Worm (Caenorhabditis elegans) whole organism, L1 larva: ENCODE measurements around the gene K12H6.4.

Experiments
- C04F5.9 ChIP-seq: sonication (generic microtip); optimal IDR thresholded peaks from 2 replicates; lab custom pipeline; 2016; ENCODE audit warnings: missing genetic modification characterization, missing compliant biosample characterization
- C16A3.4 ChIP-seq: fragments of 150-350 bp; optimal IDR thresholded peaks from 2 replicates; lab custom pipeline; 2014; ENCODE audit warnings: missing biosample characterization, missing genetic modification characterization
- C34B4.2 ChIP-seq: sonication (generic microtip); optimal IDR thresholded peaks from 2 replicates; lab custom pipeline; 2017; ENCODE audit warnings: mild to moderate bottlenecking, missing genetic modification characterization, missing compliant biosample characterization
- Y116A8C.19 ChIP-seq: sonication (generic microtip); optimal IDR thresholded peaks from 2 replicates; lab custom pipeline; 2016; ENCODE audit warnings: missing compliant biosample characterization, missing genetic modification characterization, borderline replicate concordance
- alr-1 ChIP-seq: fragments of 200-800 bp; sonication (Bioruptor generic); optimal IDR thresholded peaks from 2 replicates; lab custom pipeline; 2018; ENCODE audit warnings: borderline replicate concordance, mild to moderate bottlenecking, missing genetic modification characterization, missing compliant biosample characterization
- ama-1 ChIP-seq: fragments of 150-350 bp; optimal IDR thresholded peaks from 2 replicates; lab custom pipeline; 2014
- blmp-1 ChIP-seq: fragments of 150-350 bp; optimal IDR thresholded peaks from 2 replicates; lab custom pipeline; 2014; ENCODE audit warnings: missing biosample characterization, missing genetic modification characterization
- ceh-8 ChIP-seq: fragments of 200-800 bp; sonication (Bioruptor generic); optimal IDR thresholded peaks from 2 replicates; lab custom pipeline; 2018; ENCODE audit warnings: mild to moderate bottlenecking, missing genetic modification characterization, moderate library complexity, missing compliant biosample characterization
- ceh-82 ChIP-seq, 3 experiments: fragments of 150-350 bp in 1 of 3; sonication (generic microtip) in 2 of 3; optimal IDR thresholded peaks; 2 replicates each; lab custom pipeline; 2014 to 2017; ENCODE audit warnings: missing biosample characterization in 3 of 3, missing genetic modification characterization in 3 of 3
- ceh-90 ChIP-seq: sonication (generic microtip); optimal IDR thresholded peaks from 2 replicates; lab custom pipeline; 2016; ENCODE audit warnings: missing genetic modification characterization, missing compliant biosample characterization
- ces-1 ChIP-seq: fragments of 150-350 bp; optimal IDR thresholded peaks from 2 replicates; lab custom pipeline; 2014; ENCODE audit warnings: missing biosample characterization, missing genetic modification reagents, missing genetic modification characterization
- efl-3 ChIP-seq: fragments of 200-800 bp; sonication (Bioruptor generic); optimal IDR thresholded peaks from 2 replicates; lab custom pipeline; 2018; ENCODE audit warnings: mild to moderate bottlenecking, missing genetic modification characterization, missing compliant biosample characterization
- egl-27 ChIP-seq, 2 experiments: fragments of 150-350 bp in 1 of 2; sonication (generic microtip); optimal IDR thresholded peaks; 3 replicates each; lab custom pipeline; 2017 to 2018; ENCODE audit warnings: missing biosample characterization in 2 of 2, missing genetic modification characterization in 2 of 2, missing genetic modification reagents in 2 of 2
- elt-3 ChIP-seq, 6 experiments: fragments of 150-350 bp in 1 of 6; sonication (generic microtip); optimal IDR thresholded peaks; 2 replicates each; lab custom pipeline; 2017 to 2018; ENCODE audit warnings: missing biosample characterization in 6 of 6, missing genetic modification characterization in 6 of 6, inconsistent platforms in 1 of 6
- ets-5 ChIP-seq: fragments of 200-800 bp; sonication (Bioruptor generic); IDR thresholded peaks from 2 replicates; pipeline ENCODE4 v1.3.6; 2022; ENCODE audit warnings: missing genetic modification characterization, missing compliant biosample characterization
- fkh-4 ChIP-seq: sonication (generic microtip); optimal IDR thresholded peaks from 2 replicates; lab custom pipeline; 2016; ENCODE audit warnings: missing compliant biosample characterization, missing genetic modification characterization, borderline replicate concordance
- fkh-8 ChIP-seq: sonication (generic microtip); optimal IDR thresholded peaks from 2 replicates; lab custom pipeline; 2016; ENCODE audit warnings: mild to moderate bottlenecking, missing genetic modification characterization, missing compliant biosample characterization
- grh-1 ChIP-seq: fragments of 200-800 bp; sonication (Bioruptor generic); IDR thresholded peaks from 2 replicates; pipeline ENCODE4 v1.3.6; 2022; ENCODE audit warnings: missing genetic modification reagents, missing genetic modification characterization, missing compliant biosample characterization
- hlh-4 ChIP-seq: sonication (generic microtip); optimal IDR thresholded peaks from 2 replicates; lab custom pipeline; 2016; ENCODE audit warnings: mild to moderate bottlenecking, missing genetic modification characterization, missing compliant biosample characterization
- irx-1 ChIP-seq: sonication (generic microtip); optimal IDR thresholded peaks from 2 replicates; lab custom pipeline; 2016; ENCODE audit warnings: missing genetic modification characterization, missing compliant biosample characterization
- isw-1 ChIP-seq: fragments of 200-800 bp; sonication (Bioruptor generic); IDR thresholded peaks from 2 replicates; pipeline ENCODE4 v1.3.6; 2022; ENCODE audit warnings: missing genetic modification characterization, missing compliant biosample characterization
- jun-1 ChIP-seq: fragments of 150-350 bp; optimal IDR thresholded peaks from 2 replicates; lab custom pipeline; 2014; ENCODE audit warnings: missing biosample characterization, missing genetic modification reagents, missing genetic modification characterization
- lin-15B ChIP-seq: fragments of 150-350 bp; sonication (generic microtip); optimal IDR thresholded peaks from 3 replicates; lab custom pipeline; 2014; ENCODE audit warnings: missing biosample characterization, missing genetic modification characterization
- lir-3 ChIP-seq: sonication (generic microtip); optimal IDR thresholded peaks from 2 replicates; lab custom pipeline; 2016; ENCODE audit warnings: mild to moderate bottlenecking, missing genetic modification characterization, moderate library complexity, missing compliant biosample characterization; ENCODE audit not compliant: poor library complexity
- mdl-1 ChIP-seq, 2 experiments: fragments of 150-350 bp; optimal IDR thresholded peaks; 2 replicates each; lab custom pipeline; 2014 to 2017; ENCODE audit warnings: missing biosample characterization in 2 of 2, missing genetic modification characterization in 2 of 2, inconsistent platforms in 1 of 2
- mef-2 ChIP-seq: fragments of 150-350 bp; optimal IDR thresholded peaks from 2 replicates; lab custom pipeline; 2014; ENCODE audit warnings: missing biosample characterization, missing genetic modification characterization
- mep-1 ChIP-seq: fragments of 150-350 bp; optimal IDR thresholded peaks from 2 replicates; lab custom pipeline; 2014; ENCODE audit warnings: missing biosample characterization, missing genetic modification characterization
- nhr-12 ChIP-seq: sonication (generic microtip); optimal IDR thresholded peaks from 2 replicates; lab custom pipeline; 2017; ENCODE audit warnings: missing biosample characterization, missing genetic modification characterization
- nhr-19 ChIP-seq: fragments of 200-800 bp; sonication (Bioruptor generic); conservative IDR thresholded peaks from 2 replicates; pipeline ENCODE4 v1.3.6; 2022; ENCODE audit warnings: missing genetic modification characterization, missing compliant biosample characterization
- nhr-20 ChIP-seq: sonication (generic microtip); optimal IDR thresholded peaks from 2 replicates; lab custom pipeline; 2016; ENCODE audit warnings: mild to moderate bottlenecking, missing genetic modification characterization, missing compliant biosample characterization
- nhr-237 ChIP-seq: fragments of 150-350 bp; optimal IDR thresholded peaks from 2 replicates; lab custom pipeline; 2014; ENCODE audit warnings: missing biosample characterization, missing genetic modification characterization
- nhr-28 ChIP-seq: fragments of 150-350 bp; optimal IDR thresholded peaks from 2 replicates; lab custom pipeline; 2014; ENCODE audit warnings: missing biosample characterization, missing genetic modification characterization
- nhr-47 ChIP-seq: sonication (generic microtip); optimal IDR thresholded peaks from 2 replicates; lab custom pipeline; 2016; ENCODE audit warnings: mild to moderate bottlenecking, missing genetic modification characterization, moderate library complexity, missing compliant biosample characterization
- nhr-71 ChIP-seq: sonication (generic microtip); optimal IDR thresholded peaks from 2 replicates; lab custom pipeline; 2016; ENCODE audit warnings: mild to moderate bottlenecking, missing genetic modification characterization, moderate library complexity, missing compliant biosample characterization
- nhr-76 ChIP-seq: sonication (generic microtip); optimal IDR thresholded peaks from 2 replicates; lab custom pipeline; 2017; ENCODE audit warnings: missing biosample characterization, missing genetic modification characterization
- nhr-85 ChIP-seq: sonication (generic microtip); peaks from one replicate; lab custom pipeline; 2016; ENCODE audit warnings: missing genetic modification characterization, inconsistent platforms, missing compliant biosample characterization
- nhr-90 ChIP-seq: sonication (generic microtip); optimal IDR thresholded peaks from 2 replicates; lab custom pipeline; 2016; ENCODE audit warnings: mild to moderate bottlenecking, missing genetic modification characterization, missing compliant biosample characterization; ENCODE audit not compliant: poor library complexity
- pag-3 ChIP-seq: sonication (generic microtip); optimal IDR thresholded peaks from 2 replicates; lab custom pipeline; 2017; ENCODE audit warnings: missing genetic modification characterization, mild to moderate bottlenecking, missing compliant biosample characterization, antibody characterized with exemption, borderline replicate concordance; ENCODE audit not compliant: insufficient read depth
- pax-3 ChIP-seq: fragments of 200-800 bp; sonication (Bioruptor generic); optimal IDR thresholded peaks from 2 replicates; lab custom pipeline; 2018; ENCODE audit warnings: mild to moderate bottlenecking, missing genetic modification characterization, moderate library complexity, missing compliant biosample characterization
- pqm-1 ChIP-seq: sonication (generic microtip); optimal IDR thresholded peaks from 3 replicates; lab custom pipeline; 2017; ENCODE audit warnings: missing biosample characterization, missing genetic modification characterization
- rnt-1 ChIP-seq: sonication (generic microtip); optimal IDR thresholded peaks from 2 replicates; lab custom pipeline; 2016; ENCODE audit warnings: mild to moderate bottlenecking, missing genetic modification characterization, moderate library complexity, missing compliant biosample characterization
- sptf-1 ChIP-seq: fragments of 150-350 bp; optimal IDR thresholded peaks from 2 replicates; lab custom pipeline; 2014; ENCODE audit warnings: missing biosample characterization, missing genetic modification characterization
- sup-37 ChIP-seq: fragments of 200-800 bp; sonication (Bioruptor generic); optimal IDR thresholded peaks from 2 replicates; lab custom pipeline; 2018; ENCODE audit warnings: mild to moderate bottlenecking, missing genetic modification characterization, missing compliant biosample characterization
- swsn-7 ChIP-seq: sonication (generic microtip); optimal IDR thresholded peaks from 2 replicates; lab custom pipeline; 2016; ENCODE audit warnings: missing genetic modification characterization, missing compliant biosample characterization
- tbx-2 ChIP-seq: sonication (generic microtip); optimal IDR thresholded peaks from 2 replicates; lab custom pipeline; 2016; ENCODE audit warnings: missing genetic modification characterization, missing compliant biosample characterization
- unc-130 ChIP-seq: fragments of 150-350 bp; optimal IDR thresholded peaks from 2 replicates; lab custom pipeline; 2017; ENCODE audit warnings: missing biosample characterization, missing genetic modification characterization, inconsistent platforms
- unc-86 ChIP-seq: sonication (generic microtip); optimal IDR thresholded peaks from 2 replicates; lab custom pipeline; 2016; ENCODE audit warnings: missing genetic modification characterization, missing compliant biosample characterization
- vab-15 ChIP-seq: sonication (generic microtip); optimal IDR thresholded peaks from 2 replicates; lab custom pipeline; 2017; ENCODE audit warnings: missing genotype, mild to moderate bottlenecking, missing genetic modification characterization, missing compliant biosample characterization
- xbp-1 ChIP-seq: sonication (generic microtip); optimal IDR thresholded peaks from 2 replicates; lab custom pipeline; 2016; ENCODE audit warnings: missing genetic modification characterization, missing compliant biosample characterization
- zag-1 ChIP-seq: fragments of 150-350 bp; optimal IDR thresholded peaks from 2 replicates; lab custom pipeline; 2014; ENCODE audit warnings: missing biosample characterization, missing genetic modification characterization
- ztf-11 ChIP-seq, 2 experiments: sonication (generic microtip); optimal IDR thresholded peaks; 2 replicates each; lab custom pipeline; 2016 to 2017; ENCODE audit warnings: missing genetic modification characterization in 2 of 2, missing biosample characterization in 1 of 2, missing compliant biosample characterization in 1 of 2

Gene K12H6.4

ce11 chrII:2832539-2832938 is 8.5 kb upstream of the K12H6.4 start:
- TF ChIP-seq mef-2 (tag; lab: Kevin White, UChicago) = no peak
- TF ChIP-seq ets-5 (GFP tag; lab: Robert Waterston, UW) = no peak
- TF ChIP-seq rnt-1 (tag; lab: Kevin White, UChicago) = peak; percentile 13
- no peak for TF ChIP-seq ceh-8 (GFP tag; lab: Kevin White, UChicago)
- TF ChIP-seq vab-15 = no peak
- peak; percentile 27 for TF ChIP-seq nhr-85 (tag; lab: Kevin White, UChicago)

- TF ChIP-seq sup-37 (GFP tag; lab: Kevin White, UChicago) (no peak), egl-27 (tag; optimal IDR thresholded peaks at IDR 0.05; lab: Kevin White, UChicago) (no peak), fkh-4 (tag; lab: Kevin White, UChicago) (no peak), nhr-237 (no peak), unc-130 (tag; lab: Kevin White, UChicago) (no peak), nhr-12 (no peak), mef-2 (tag; lab: Kevin White, UChicago) (peak; percentile 43), isw-1 (GFP tag; lab: Robert Waterston, UW) (no peak), nhr-19 (no peak), xbp-1 (tag; lab: Kevin White, UChicago) (peak; percentile 7), grh-1 (no peak), hlh-4 (tag; lab: Kevin White, UChicago) (no peak), blmp-1 (tag; lab: Kevin White, UChicago) (peak; percentile 52), alr-1 (tag; lab: Kevin White, UChicago) (no peak), zag-1 (tag; lab: Kevin White, UChicago) (no peak), nhr-47 (no peak), ama-1 (lab: Kevin White, UChicago) (no peak), ets-5 (GFP tag; lab: Robert Waterston, UW) (no peak), swsn-7 (tag; lab: Kevin White, UChicago) (peak; percentile 10), efl-3 (GFP tag; lab: Kevin White, UChicago) (no peak), Y116A8C.19 (tag; lab: Kevin White, UChicago) (no peak), C34B4.2 (tag; lab: Kevin White, UChicago) (no peak), nhr-28 (no peak), nhr-76 (tag; lab: Kevin White, UChicago) (no peak), lir-3 (tag; lab: Kevin White, UChicago) (no peak), sptf-1 (tag; lab: Kevin White, UChicago) (no peak), nhr-85 (tag; lab: Kevin White, UChicago) (peak; percentile 61), pqm-1 (no peak), rnt-1 (tag; lab: Kevin White, UChicago) (peak; percentile 41), C16A3.4 (tag; lab: Kevin White, UChicago) (no peak), elt-3 (tag; optimal IDR thresholded peaks at IDR 0.05; lab: Kevin White, UChicago) (peak in 1 of 6 experiments; percentile 38), ceh-82 (tag; optimal IDR thresholded peaks at IDR 0.05; lab: Kevin White, UChicago) (peak in 1 of 3 experiments; percentile 6), ceh-8 (GFP tag; lab: Kevin White, UChicago) (no peak), jun-1 (no peak), tbx-2 (tag; lab: Kevin White, UChicago) (peak; percentile 28), nhr-90 (tag; lab: Kevin White, UChicago) (peak; percentile 6), lin-15B (tag; lab: Kevin White, UChicago) (no peak), nhr-71 (tag; lab: Kevin White, UChicago) (peak; percentile 52), irx-1 (tag; lab: Kevin White, UChicago) (no peak), ces-1 (GFP tag; lab: Kevin White, UChicago) (no peak), ztf-11 (tag; optimal IDR thresholded peaks at IDR 0.05; lab: Kevin White, UChicago) (no peak), C04F5.9 (tag; lab: Kevin White, UChicago) (no peak), pag-3 (tag; lab: Kevin White, UChicago) (no peak), unc-86 (no peak), mep-1 (tag; lab: Kevin White, UChicago) (peak; percentile 48), ceh-90 (tag; lab: Kevin White, UChicago) (no peak), mdl-1 (tag; optimal IDR thresholded peaks at IDR 0.05; lab: Kevin White, UChicago) (no peak), pax-3 (tag; lab: Kevin White, UChicago) (no peak), fkh-8 (tag; lab: Kevin White, UChicago) (no peak), nhr-20 (tag; lab: Kevin White, UChicago) (peak; percentile 44)
These were observed 8.0 kb upstream of the K12H6.4 start for ce11 chrII:2832098-2832497.
